Worm (Caenorhabditis elegans) whole organism, young adult: Measurements from ENCODE around the gene ddx-19.

Experiments used
- B0019.2 ChIP-seq: fragments of 200-800 bp; sonication (Bioruptor generic); conservative IDR thresholded peaks from 2 replicates; pipeline ENCODE4 v1.3.6; 2022; ENCODE audit warnings: missing genetic modification reagents, missing genetic modification characterization, missing compliant biosample characterization
- B0336.3 ChIP-seq: fragments of 200-800 bp; sonication (Bioruptor generic); IDR thresholded peaks from 2 replicates; pipeline ENCODE4 v1.3.6; 2022; ENCODE audit warnings: missing genetic modification characterization, missing compliant biosample characterization
- D2030.7 ChIP-seq: fragments of 200-800 bp; sonication (Bioruptor generic); IDR thresholded peaks from 2 replicates; pipeline ENCODE4 v1.3.6; 2022; ENCODE audit warnings: missing genetic modification reagents, missing genetic modification characterization, missing compliant biosample characterization
- F10E7.11 ChIP-seq: sonication (generic microtip); optimal IDR thresholded peaks from 2 replicates; lab custom pipeline; 2017; ENCODE audit warnings: mild to moderate bottlenecking, missing genetic modification characterization, moderate library complexity, missing compliant biosample characterization
- F22D6.2 ChIP-seq: sonication (generic microtip); optimal IDR thresholded peaks from 2 replicates; lab custom pipeline; 2016; ENCODE audit warnings: mild to moderate bottlenecking, missing genetic modification characterization, missing compliant biosample characterization
- F49E8.2 ChIP-seq: sonication (generic microtip); optimal IDR thresholded peaks from 3 replicates; lab custom pipeline; 2017; ENCODE audit warnings: missing genetic modification characterization, mild to moderate bottlenecking, missing compliant biosample characterization, antibody characterized with exemption, moderate library complexity; ENCODE audit not compliant: insufficient read depth
- K12H6.12 ChIP-seq: fragments of 200-800 bp; sonication (Bioruptor generic); optimal IDR thresholded peaks from 2 replicates; lab custom pipeline; 2018; ENCODE audit warnings: mild to moderate bottlenecking, missing genetic modification characterization, missing compliant biosample characterization
- Y56A3A.18 ChIP-seq: fragments of 200-800 bp; sonication (Bioruptor generic); IDR thresholded peaks from 2 replicates; pipeline ENCODE4 v1.3.6; 2022; ENCODE audit warnings: missing genetic modification reagents, missing genetic modification characterization, missing compliant biosample characterization
- ZK185.1 ChIP-seq: sonication (generic microtip); optimal IDR thresholded peaks from 2 replicates; lab custom pipeline; 2016; ENCODE audit warnings: mild to moderate bottlenecking, missing genetic modification characterization, missing compliant biosample characterization; ENCODE audit not compliant: poor library complexity, severe bottlenecking
- ama-1 ChIP-seq, 3 experiments: fragments of 150-350 bp in 1 of 3; sonication (generic microtip) in 2 of 3; optimal IDR thresholded peaks; 2 replicates each; lab custom pipeline; 2014 to 2018; ENCODE audit warnings: missing biosample characterization in 2 of 3, missing genetic modification characterization in 2 of 3, missing genetic modification reagents in 2 of 3
- atf-7 ChIP-seq: sonication (generic microtip); optimal IDR thresholded peaks from 2 replicates; lab custom pipeline; 2017; ENCODE audit warnings: mild to moderate bottlenecking, missing genetic modification characterization, missing compliant biosample characterization
- attf-6 ChIP-seq: fragments of 200-800 bp; sonication (Bioruptor generic); IDR thresholded peaks from 2 replicates; pipeline ENCODE4 v1.3.6; 2022; ENCODE audit warnings: missing genetic modification reagents, missing genetic modification characterization, missing compliant biosample characterization
- bed-1 ChIP-seq: fragments of 200-800 bp; sonication (Bioruptor generic); IDR thresholded peaks from 2 replicates; pipeline ENCODE4 v1.3.6; 2022; ENCODE audit warnings: missing genetic modification reagents, missing genetic modification characterization, missing compliant biosample characterization
- ccch-3 ChIP-seq: fragments of 200-800 bp; sonication (Bioruptor generic); optimal IDR thresholded peaks from 2 replicates; lab custom pipeline; 2018; ENCODE audit warnings: mild to moderate bottlenecking, missing genetic modification characterization, missing compliant biosample characterization
- cebp-2 ChIP-seq: fragments of 200-800 bp; sonication (Bioruptor generic); IDR thresholded peaks from 2 replicates; pipeline ENCODE4 v1.3.6; 2022; ENCODE audit warnings: missing genetic modification characterization, missing compliant biosample characterization
- ceh-100 ChIP-seq: fragments of 200-800 bp; sonication (Bioruptor generic); IDR thresholded peaks from 2 replicates; pipeline ENCODE4 v1.3.6; 2022; ENCODE audit warnings: missing genetic modification reagents, missing genetic modification characterization, missing compliant biosample characterization
- chd-7 ChIP-seq: sonication (generic microtip); optimal IDR thresholded peaks from 2 replicates; lab custom pipeline; 2016; ENCODE audit warnings: mild to moderate bottlenecking, missing genetic modification characterization, moderate library complexity, missing compliant biosample characterization
- fkh-3 ChIP-seq: sonication (generic microtip); optimal IDR thresholded peaks from 2 replicates; lab custom pipeline; 2016; ENCODE audit warnings: mild to moderate bottlenecking, missing genetic modification characterization, missing compliant biosample characterization
- him-1 ChIP-seq: sonication (generic microtip); optimal IDR thresholded peaks from 2 replicates; lab custom pipeline; 2016; ENCODE audit warnings: missing genotype, missing genetic modification reagents, missing genetic modification characterization, missing compliant biosample characterization
- hmg-20 ChIP-seq: fragments of 200-800 bp; sonication (Bioruptor generic); IDR thresholded peaks from 2 replicates; pipeline ENCODE4 v1.3.6; 2022; ENCODE audit warnings: missing genetic modification reagents, missing genetic modification characterization, missing compliant biosample characterization
- lin-35 ChIP-seq, 3 experiments: fragments of 150-350 bp in 2 of 3; sonication (generic microtip) in 1 of 3; optimal IDR thresholded peaks; 2 replicates each; lab custom pipeline; 2014 to 2018; ENCODE audit warnings: missing biosample characterization in 3 of 3, missing genetic modification characterization in 3 of 3, missing genetic modification reagents in 3 of 3
- lir-1 ChIP-seq: fragments of 200-800 bp; sonication (Bioruptor generic); conservative IDR thresholded peaks from 2 replicates; pipeline ENCODE4 v1.3.6; 2022; ENCODE audit warnings: missing genetic modification reagents, missing genetic modification characterization, missing compliant biosample characterization
- madf-10 ChIP-seq: sonication (generic microtip); optimal IDR thresholded peaks from 2 replicates; lab custom pipeline; 2016; ENCODE audit warnings: mild to moderate bottlenecking, missing genetic modification characterization, missing compliant biosample characterization
- madf-3 ChIP-seq: fragments of 200-800 bp; sonication (Bioruptor generic); IDR thresholded peaks from 2 replicates; pipeline ENCODE4 v1.3.6; 2022; ENCODE audit warnings: missing genetic modification reagents, missing genetic modification characterization, missing compliant biosample characterization
- madf-6 ChIP-seq: fragments of 200-800 bp; sonication (Bioruptor generic); IDR thresholded peaks from 2 replicates; pipeline ENCODE4 v1.3.6; 2022; ENCODE audit warnings: missing genetic modification reagents, missing genetic modification characterization, missing compliant biosample characterization
- nfya-2 ChIP-seq: fragments of 200-800 bp; sonication (Bioruptor generic); IDR thresholded peaks from 2 replicates; pipeline ENCODE4 v1.3.6; 2022; ENCODE audit warnings: missing genetic modification reagents, missing genetic modification characterization, missing compliant biosample characterization
- nfyb-1 ChIP-seq: fragments of 200-800 bp; sonication (Bioruptor generic); IDR thresholded peaks from 2 replicates; pipeline ENCODE4 v1.3.6; 2022; ENCODE audit warnings: missing genetic modification reagents, missing genetic modification characterization, missing compliant biosample characterization
- nhr-90 ChIP-seq: sonication (generic microtip); optimal IDR thresholded peaks from 2 replicates; lab custom pipeline; 2016; ENCODE audit warnings: missing genotype, mild to moderate bottlenecking, missing genetic modification characterization, missing compliant biosample characterization
- rec-8 ChIP-seq, 2 experiments: sonication (generic microtip); optimal IDR thresholded peaks; 2 replicates each; lab custom pipeline; 2016; ENCODE audit warnings: mild to moderate bottlenecking in 2 of 2, missing genetic modification characterization in 2 of 2, missing genetic modification reagents in 2 of 2, missing genotype in 2 of 2, missing biosample characterization in 1 of 2, missing compliant biosample characterization in 1 of 2, moderate library complexity in 1 of 2
- repo-1 ChIP-seq: sonication (generic microtip); optimal IDR thresholded peaks from 2 replicates; lab custom pipeline; 2017; ENCODE audit warnings: mild to moderate bottlenecking, missing genetic modification characterization, missing compliant biosample characterization
- rpc-1 ChIP-seq, 2 experiments: fragments of 150-350 bp in 1 of 2; sonication (generic microtip) in 1 of 2; optimal IDR thresholded peaks; 2 replicates each; lab custom pipeline; 2014 to 2018; ENCODE audit warnings: missing biosample characterization in 1 of 2, missing genetic modification characterization in 1 of 2, missing genetic modification reagents in 1 of 2, missing genotype in 1 of 2
- sea-2 ChIP-seq: fragments of 200-800 bp; sonication (Bioruptor generic); IDR thresholded peaks from 2 replicates; pipeline ENCODE4 v1.3.6; 2022; ENCODE audit warnings: missing genetic modification characterization, missing compliant biosample characterization
- snpc-1.3 ChIP-seq: sonication (generic microtip); optimal IDR thresholded peaks from 2 replicates; lab custom pipeline; 2017; ENCODE audit warnings: missing genetic modification characterization, mild to moderate bottlenecking, missing compliant biosample characterization, antibody characterized with exemption, moderate library complexity, missing genotype, missing genetic modification reagents; ENCODE audit not compliant: insufficient read depth
- snpc-3.4 ChIP-seq: sonication (generic microtip); optimal IDR thresholded peaks from 2 replicates; lab custom pipeline; 2017; ENCODE audit warnings: missing genetic modification characterization, mild to moderate bottlenecking, missing compliant biosample characterization, antibody characterized with exemption, moderate library complexity, missing genotype, missing genetic modification reagents
- tlf-1 ChIP-seq: fragments of 200-800 bp; sonication (Bioruptor generic); optimal IDR thresholded peaks from 2 replicates; lab custom pipeline; 2018; ENCODE audit warnings: mild to moderate bottlenecking, missing genetic modification characterization, missing compliant biosample characterization
- unc-130 ChIP-seq: sonication (generic microtip); optimal IDR thresholded peaks from 2 replicates; lab custom pipeline; 2016; ENCODE audit warnings: missing genetic modification reagents, missing genetic modification characterization, missing compliant biosample characterization

ddx-19 gene

ce11 chrII:8938907-8939622 is 54.4 kb downstream of the ddx-19 start (continued):
- no peak for TF ChIP-seq lin-35 (GFP tag; optimal IDR thresholded peaks at IDR 0.05; lab: Kevin White, UChicago)
- TF ChIP-seq madf-6 (GFP tag; lab: Robert Waterston, UW): peak; percentile 62
- TF ChIP-seq Y56A3A.18: peak; percentile 68; the same call in 1 of the 2 replicates
- TF ChIP-seq D2030.7 (GFP tag; lab: Robert Waterston, UW): peak; percentile 34; the same call in 1 of the 2 replicates
- TF ChIP-seq fkh-3 (tag; lab: Kevin White, UChicago): no peak
- 0 out of 2 replicates have a peak, but pooled peaks have one; percentile 21 for TF ChIP-seq B0336.3 (GFP tag; lab: Robert Waterston, UW)
- TF ChIP-seq madf-10 (tag; lab: Kevin White, UChicago): no peak
- TF ChIP-seq ccch-3 (GFP tag; lab: Kevin White, UChicago): no peak
- TF ChIP-seq ZK185.1: peak; percentile 1
- TF ChIP-seq F22D6.2: no peak
- peak; percentile 12 for TF ChIP-seq atf-7 (tag; lab: Kevin White, UChicago)
- TF ChIP-seq ama-1 (optimal IDR thresholded peaks at IDR 0.05; lab: Kevin White, UChicago): no peak
- peak in 1 of 2 experiments; percentile 57 for TF ChIP-seq ama-1 (GFP tag; optimal IDR thresholded peaks at IDR 0.05; lab: Kevin White, UChicago)
- no peak for TF ChIP-seq rpc-1 (optimal IDR thresholded peaks at IDR 0.05; lab: Kevin White, UChicago)
- no peak for TF ChIP-seq rpc-1 (tag; optimal IDR thresholded peaks at IDR 0.05; lab: Kevin White, UChicago)
- peak; percentile 44 for TF ChIP-seq him-1 (tag; lab: Kevin White, UChicago)
- 0 out of 2 replicates have a peak, but pooled peaks have one; percentile 17 for TF ChIP-seq attf-6 (GFP tag; lab: Robert Waterston, UW)
- peak; percentile 54 for TF ChIP-seq F49E8.2 (tag; lab: Kevin White, UChicago)
- no peak for TF ChIP-seq lir-1 (GFP tag; lab: Robert Waterston, UW)
- no peak for TF ChIP-seq sea-2
- TF ChIP-seq madf-3: 0 out of 2 replicates have a peak, but pooled peaks have one; percentile 22
- no peak for TF ChIP-seq cebp-2 (GFP tag; lab: Robert Waterston, UW)
- peak; percentile 32 for TF ChIP-seq unc-130 (GFP tag; lab: Kevin White, UChicago)
- TF ChIP-seq tlf-1: no peak
- TF ChIP-seq F10E7.11: peak; percentile 6
- peak; percentile 1 for TF ChIP-seq snpc-3.4 (tag; lab: Kevin White, UChicago)
- peak; percentile 20 for TF ChIP-seq snpc-1.3 (tag; lab: Kevin White, UChicago)
- no peak for TF ChIP-seq nhr-90 (tag; lab: Kevin White, UChicago)
- TF ChIP-seq chd-7 (tag; lab: Kevin White, UChicago): peak; percentile 17
- TF ChIP-seq K12H6.12: no peak
- no peak for TF ChIP-seq hmg-20 (GFP tag; lab: Robert Waterston, UW)
- TF ChIP-seq B0019.2 (GFP tag; lab: Robert Waterston, UW): no peak
- TF ChIP-seq repo-1 (tag; lab: Kevin White, UChicago): peak; percentile 9
- TF ChIP-seq ceh-100 (GFP tag; lab: Robert Waterston, UW): 0 out of 2 replicates have a peak, but pooled peaks have one; percentile 30
- TF ChIP-seq rec-8 (tag; optimal IDR thresholded peaks at IDR 0.05; lab: Kevin White, UChicago): peak in 1 of 2 experiments; percentile 3
- no peak for TF ChIP-seq nfya-2 (GFP tag; lab: Robert Waterston, UW)
- TF ChIP-seq nfyb-1: peak; percentile 62; the same call in 1 of the 2 replicates
- no peak for TF ChIP-seq bed-1 (GFP tag; lab: Robert Waterston, UW)
